Fruit fly (Drosophila melanogaster): ENCODE data around the gene CG3552.

CG3552 gene

dm6 chr3L:9441907-9442479 lies 14.1 kb upstream of the CG3552 start, which contains the start of the genes Bet3 and Nf-YA (continued):
- TF ChIP-seq HmgD (GFP tag; optimal IDR thresholded peaks at IDR 0.05) (peak; percentile 67), NC2β (GFP tag; optimal IDR thresholded peaks at IDR 0.05) (peak; percentile 25), CG11247 (GFP tag; IDR thresholded peaks at IDR 0.05) (peak; percentile 61), BEAF-32 (GFP tag; optimal IDR thresholded peaks at IDR 0.05) (peak; percentile 90), MBD-R2 (GFP tag; IDR thresholded peaks at IDR 0.05) (peak; percentile 95), gsb-n (tag; optimal IDR thresholded peaks at IDR 0.05) (peak; percentile 26), Hmr (GFP tag; optimal IDR thresholded peaks at IDR 0.05) (peak; percentile 42), Aef1 (GFP tag; IDR thresholded peaks at IDR 0.05) (peak; percentile 50; the same call in 1 of the 3 replicates), nom (GFP tag; optimal IDR thresholded peaks at IDR 0.05) (no peak), CG17385 (GFP tag; optimal IDR thresholded peaks at IDR 0.05) (peak; percentile 8), H15 (GFP tag; IDR thresholded peaks at IDR 0.05) (peak; percentile 12; the same call in 1 of the 3 replicates), CG13894 (tag; optimal IDR thresholded peaks at IDR 0.05) (peak; percentile 66), B-H2 (GFP tag; optimal IDR thresholded peaks at IDR 0.05) (peak; percentile 69), Antp (GFP tag; optimal IDR thresholded peaks at IDR 0.05) (peak; percentile 61), CG7357 (GFP tag; IDR thresholded peaks at IDR 0.05) (no peak; the same call in 2 of the 3 replicates), gt (GFP tag; IDR thresholded peaks at IDR 0.05) (no peak), dimm (GFP tag; IDR thresholded peaks at IDR 0.05) (no peak), hb (GFP tag; IDR thresholded peaks at IDR 0.05; ENCODE audit: partially characterized antibody) (peak; percentile 84), lbe (GFP tag; optimal IDR thresholded peaks at IDR 0.05) (peak; percentile 22), CG14710 (tag; optimal IDR thresholded peaks at IDR 0.05) (peak; percentile 70), mam (GFP tag; optimal IDR thresholded peaks at IDR 0.05) (peak; percentile 90), cg (GFP tag; optimal IDR thresholded peaks at IDR 0.05) (peak; percentile 6), Ravus (GFP tag; IDR thresholded peaks at IDR 0.05) (no peak), her (GFP tag; optimal IDR thresholded peaks at IDR 0.05) (peak; percentile 36), abd-A (tag; optimal IDR thresholded peaks at IDR 0.05) (no peak), bsh (GFP tag; optimal IDR thresholded peaks at IDR 0.05) (peak in 1 of 2 experiments; percentile 28), CG7928 (GFP tag; optimal IDR thresholded peaks at IDR 0.05) (peak; percentile 97), CG11723 (GFP tag; optimal IDR thresholded peaks at IDR 0.05) (no peak), CG42726 (GFP tag; IDR thresholded peaks at IDR 0.05; ENCODE audit: partially characterized antibody) (peak; percentile 86), sna (GFP tag; IDR thresholded peaks at IDR 0.05; ENCODE audit: partially characterized antibody) (peak; percentile 84), z (GFP tag; IDR thresholded peaks at IDR 0.05) (no peak), Med (GFP tag) (peak; percentile 94), CG2120 (GFP tag; optimal IDR thresholded peaks at IDR 0.05) (peak; percentile 63), crc (GFP tag; optimal IDR thresholded peaks at IDR 0.05) (peak; percentile 27), CG6854 (GFP tag; optimal IDR thresholded peaks at IDR 0.05) (no peak), CG17361 (GFP tag; IDR thresholded peaks at IDR 0.05) (peak; percentile 48), Hmx (GFP tag; optimal IDR thresholded peaks at IDR 0.05) (no peak), chinmo (GFP tag; IDR thresholded peaks at IDR 0.05; ENCODE audit: partially characterized antibody) (0 out of 4 replicates have a peak, but pooled peaks have one; percentile 46), luna (GFP tag; optimal IDR thresholded peaks at IDR 0.05) (peak; percentile 77), CG12155 (GFP tag; optimal IDR thresholded peaks at IDR 0.05) (peak; percentile 42), Sry-δ (GFP tag; optimal IDR thresholded peaks at IDR 0.05) (peak; percentile 75), CG11695 (GFP tag; IDR thresholded peaks at IDR 0.05) (no peak), CG10209 (GFP tag; optimal IDR thresholded peaks at IDR 0.05) (peak; percentile 36), CG32532 (GFP tag; IDR thresholded peaks at IDR 0.05) (peak; percentile 72), CG8924 (tag; optimal IDR thresholded peaks at IDR 0.05) (peak; percentile 5), Hr51 (GFP tag; optimal IDR thresholded peaks at IDR 0.05) (peak; percentile 16 to 57), Lhr (GFP tag; optimal IDR thresholded peaks at IDR 0.05) (peak; percentile 44), CG7963 (GFP tag; IDR thresholded peaks at IDR 0.05; ENCODE audit: partially characterized antibody) (peak; percentile 72; the same call in 2 of the 3 replicates), CG18262 (tag; optimal IDR thresholded peaks at IDR 0.05) (peak; percentile 28)

Data from whole organism, embryonic.